Fruit fly (Drosophila melanogaster): ENCODE results near the gene fmt.
A peak's percentile ranks its signal among the peaks of the same experiment; 100 is the strongest.
"Not testable (repeated sequence)": the region's sequence is repeated elsewhere in the genome, so short reads cannot be mapped to it uniquely, and the experiment has no call there.

Gene fmt

DNA sequence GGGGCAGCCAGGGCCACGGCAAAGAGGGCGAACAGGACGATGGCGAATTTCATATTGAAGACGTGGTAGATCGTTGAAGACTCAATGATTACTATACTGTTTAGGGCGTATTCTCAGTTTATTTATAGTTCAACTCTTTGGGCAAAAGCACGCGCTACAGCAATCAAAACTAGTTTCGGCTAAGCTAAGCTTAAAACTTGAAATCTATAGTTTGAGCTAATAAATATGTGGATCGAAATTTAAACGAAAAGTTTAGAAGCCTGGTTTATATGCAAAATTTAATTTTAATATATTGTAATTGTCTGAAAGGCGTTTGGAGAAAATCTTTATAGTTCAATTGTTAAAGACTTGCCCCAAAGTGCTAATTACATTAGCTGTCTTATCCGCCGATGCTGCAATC, 25.8 kb downstream of the fmt start, which contains the start of gene Cpr65Ax1:
Gene Cpr65Ax1 (minus strand): TSS at position 101 of the 400 bp plus-strand sequence.
- TF ChIP-seq CG4318, fkh, fd85E (GFP tag; optimal IDR thresholded peaks at IDR 0.05): not testable (repeated sequence)

DNA sequence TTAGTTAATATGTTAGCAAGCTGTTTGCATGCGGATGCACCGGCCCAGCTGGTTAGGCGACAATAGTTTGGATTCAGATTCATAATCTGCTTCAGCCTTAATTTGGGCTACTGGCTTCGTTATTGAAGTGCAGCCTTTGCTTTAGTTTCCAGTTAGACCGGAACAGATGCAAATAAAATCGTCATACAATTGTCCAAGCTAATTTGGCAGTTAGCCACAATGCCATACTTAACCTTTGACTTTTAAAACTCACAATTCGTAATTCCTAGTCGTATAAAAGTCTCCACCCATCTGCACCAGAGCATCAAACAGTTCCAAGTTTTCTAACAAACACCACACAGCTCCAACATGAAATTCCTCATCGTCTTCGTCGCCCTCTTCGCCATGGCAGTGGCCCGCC, 27.3 kb downstream of the fmt start, which contains the start of gene Lcp65Ab2:
Gene Lcp65Ab2 (plus strand): TSS at position 301 of the 400 bp plus-strand sequence.
- TF ChIP-seq CG6163 (GFP tag; IDR thresholded peaks at IDR 0.05); svp (GFP tag); CG8632 (GFP tag; optimal IDR thresholded peaks at IDR 0.05): not testable (repeated sequence)

DNA sequence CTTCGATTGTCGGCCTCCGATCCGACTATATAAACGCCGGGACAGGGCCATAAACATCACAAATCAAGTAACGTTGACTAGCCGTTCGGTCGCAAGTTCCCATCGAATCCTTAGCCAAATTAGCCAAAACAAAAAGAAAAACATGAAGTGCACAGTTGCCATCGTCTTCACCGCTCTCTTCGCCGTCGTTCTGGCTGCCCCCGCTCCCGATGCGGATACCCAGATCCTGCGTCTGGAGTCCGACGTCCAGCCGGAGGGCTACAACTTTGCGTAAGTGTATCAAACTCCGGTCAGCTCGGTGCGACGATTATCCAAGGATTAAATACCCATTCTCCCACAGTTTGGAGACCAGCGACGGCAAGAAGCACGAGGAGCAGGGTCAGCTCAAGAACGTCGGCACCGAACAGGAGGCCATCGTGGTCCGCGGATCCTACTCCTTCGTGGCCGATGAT, 28.9 kb downstream of the fmt start, which contains the start of gene Lcp65Ac:
Gene Lcp65Ac (plus strand): TSS at position 51 of the 452 bp plus-strand sequence.
- TF ChIP-seq fkh (GFP tag; optimal IDR thresholded peaks at IDR 0.05) (no peak), CG6808 (GFP tag; optimal IDR thresholded peaks at IDR 0.05) (no peak), CG32006 (GFP tag; optimal IDR thresholded peaks at IDR 0.05) (no peak), CG16779 (tag; optimal IDR thresholded peaks at IDR 0.05) (no peak), spab (GFP tag; optimal IDR thresholded peaks at IDR 0.05) (no peak), fd85E (GFP tag; optimal IDR thresholded peaks at IDR 0.05) (no peak), CG9139 (GFP tag; optimal IDR thresholded peaks at IDR 0.05) (no peak), Eip93F (GFP tag; optimal IDR thresholded peaks at IDR 0.05) (no peak), CG8319 (GFP tag; optimal IDR thresholded peaks at IDR 0.05) (no peak), CG4318 (GFP tag; optimal IDR thresholded peaks at IDR 0.05) (no peak), CG11294 (GFP tag; IDR thresholded peaks at IDR 0.05) (no peak), CG11902 (GFP tag; optimal IDR thresholded peaks at IDR 0.05) (no peak), CG3032 (tag; optimal IDR thresholded peaks at IDR 0.05) (no peak), CG6854 (GFP tag; optimal IDR thresholded peaks at IDR 0.05) (no peak), Eip75B (GFP tag; optimal IDR thresholded peaks at IDR 0.05) (no peak), achi (GFP tag; optimal IDR thresholded peaks at IDR 0.05) (no peak)

DNA sequence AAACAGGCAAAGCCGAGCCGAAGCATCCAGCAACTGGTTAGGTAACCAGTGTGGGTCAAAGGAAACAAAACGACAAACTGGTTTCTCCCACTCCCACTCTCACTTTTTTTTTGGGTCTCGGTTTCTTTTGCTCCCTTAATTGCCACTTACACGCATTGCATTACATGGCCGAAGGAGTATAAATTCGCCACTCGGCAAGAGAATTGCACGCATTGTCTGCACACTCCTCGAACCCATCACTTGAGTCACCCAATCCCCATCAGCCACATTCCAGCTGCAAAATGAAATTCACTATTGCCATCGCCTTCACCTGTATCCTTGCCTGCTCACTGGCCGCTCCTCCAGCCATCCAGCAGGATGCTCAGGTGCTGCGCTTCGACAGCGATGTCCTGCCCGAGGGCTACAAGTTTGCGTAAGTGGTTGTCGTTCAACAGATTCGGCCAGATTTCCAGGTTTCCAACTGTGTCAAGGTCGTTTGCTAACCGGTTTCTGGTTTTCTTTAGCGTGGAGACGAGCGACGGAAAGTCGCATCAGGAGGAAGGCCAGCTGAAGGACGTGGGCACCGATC, 30.4 kb downstream of the fmt start, which contains the start of gene Lcp65Ad:
Gene Lcp65Ad (plus strand): TSS at position 208 of the 568 bp plus-strand sequence.
- TF ChIP-seq Blimp-1 (GFP tag; optimal IDR thresholded peaks at IDR 0.05), result peak; percentile 84
- peak; percentile 14 for TF ChIP-seq CG6808 (GFP tag; optimal IDR thresholded peaks at IDR 0.05)
- TF ChIP-seq Eip78C (GFP tag), result peak; percentile 58
- no peak for TF ChIP-seq Gug (GFP tag; IDR thresholded peaks at IDR 0.05)
- TF ChIP-seq ss (GFP tag; optimal IDR thresholded peaks at IDR 0.05), result peak; percentile 31 to 63
- TF ChIP-seq topi (GFP tag; optimal IDR thresholded peaks at IDR 0.05), result no peak
- TF ChIP-seq fkh (GFP tag; optimal IDR thresholded peaks at IDR 0.05), result no peak
- TF ChIP-seq fd59A (GFP tag; optimal IDR thresholded peaks at IDR 0.05), result no peak

DNA sequence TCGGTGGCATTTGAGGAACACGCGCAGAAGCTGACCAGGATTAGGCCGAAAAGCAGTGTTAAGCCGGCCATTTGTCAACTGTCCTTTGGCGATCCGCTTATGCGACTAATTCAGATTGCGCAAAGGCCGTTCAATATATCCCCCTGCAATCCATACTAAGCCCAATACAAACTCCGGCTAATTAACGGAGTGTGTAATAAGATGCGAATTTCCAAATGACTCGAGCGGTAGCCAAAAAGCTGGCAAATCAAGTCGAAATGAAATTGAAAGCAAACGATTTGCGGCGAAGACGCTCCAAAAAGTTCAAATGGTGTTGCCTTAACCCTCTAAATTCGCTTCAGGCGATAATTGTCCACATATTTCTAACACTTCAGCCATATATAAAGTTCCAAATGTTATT, 31.4 kb downstream of the fmt start, which contains the start of gene Cpr65Aw:
Gene Cpr65Aw (minus strand): TSS at position 101 of the 400 bp plus-strand sequence.
- TF ChIP-seq CG11294 (GFP tag; IDR thresholded peaks at IDR 0.05), result no peak
- TF ChIP-seq CG6276 (GFP tag; optimal IDR thresholded peaks at IDR 0.05), result no peak
- no peak for TF ChIP-seq Sox15 (GFP tag; optimal IDR thresholded peaks at IDR 0.05)
- TF ChIP-seq achi (GFP tag; optimal IDR thresholded peaks at IDR 0.05), result no peak
- TF ChIP-seq Eip75B (GFP tag; optimal IDR thresholded peaks at IDR 0.05), result no peak
- no peak for TF ChIP-seq CG7368 (GFP tag; optimal IDR thresholded peaks at IDR 0.05)
- no peak for TF ChIP-seq Eip78C (GFP tag)
- no peak for TF ChIP-seq Hr39 (GFP tag; optimal IDR thresholded peaks at IDR 0.05)
- TF ChIP-seq CG8119 (GFP tag; IDR thresholded peaks at IDR 0.05), result no peak
- TF ChIP-seq cyc (GFP tag; optimal IDR thresholded peaks at IDR 0.05), result no peak
- TF ChIP-seq esn (GFP tag; optimal IDR thresholded peaks at IDR 0.05), result no peak
- TF ChIP-seq CG32006 (GFP tag; optimal IDR thresholded peaks at IDR 0.05), result no peak
- no peak for TF ChIP-seq svp (GFP tag)
- TF ChIP-seq Blimp-1 (GFP tag; optimal IDR thresholded peaks at IDR 0.05), result no peak
- TF ChIP-seq Met (GFP tag; optimal IDR thresholded peaks at IDR 0.05), result no peak
- TF ChIP-seq CG15336 (GFP tag; IDR thresholded peaks at IDR 0.05), result no peak
- no peak for TF ChIP-seq Sox102F (GFP tag; optimal IDR thresholded peaks at IDR 0.05)

Measured in whole organism, prepupa.